Fruit fly (Drosophila melanogaster): ENCODE results near the gene Arl8.

The Arl8 gene

DNA sequence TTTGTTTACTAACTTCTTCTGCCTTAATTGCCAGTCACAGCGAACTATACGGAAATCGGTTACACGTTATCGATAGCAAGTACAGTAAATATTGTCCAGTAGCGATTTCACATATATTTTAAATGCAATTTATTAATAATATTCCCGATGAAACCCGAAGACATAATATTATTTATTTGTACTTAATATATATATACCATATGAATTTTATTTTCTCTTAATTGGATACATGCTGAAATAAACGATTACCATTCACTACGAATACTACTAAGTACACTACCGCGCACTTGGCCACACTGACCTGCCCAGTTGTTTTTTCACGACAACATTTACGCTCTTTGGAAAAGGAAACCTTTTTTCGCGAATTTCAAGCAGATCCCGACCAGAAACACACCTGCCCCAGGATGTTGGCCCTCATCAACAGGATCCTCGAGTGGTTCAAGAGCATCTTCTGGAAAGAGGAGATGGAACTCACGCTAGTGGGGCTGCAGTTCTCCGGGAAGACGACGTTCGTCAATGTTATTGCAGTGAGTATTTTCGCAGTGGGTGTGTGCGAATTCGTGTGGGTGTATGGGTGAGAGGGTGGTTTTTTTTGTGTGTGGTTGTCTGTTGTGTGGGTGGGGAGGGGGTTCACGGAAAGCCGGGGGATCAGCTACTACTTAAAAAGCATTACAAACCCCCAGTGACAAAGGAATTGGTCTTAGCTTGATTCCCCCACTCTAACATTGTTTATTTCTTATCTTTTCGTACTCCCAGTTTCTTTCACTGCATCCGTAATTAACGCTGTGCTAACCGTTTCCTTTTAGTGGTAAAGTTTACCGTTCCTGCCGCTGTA is at the start of gene Arl8, which contains the start of gene CG9667:
Gene Arl8 (plus strand): TSS at position 290 of the 835 bp plus-strand sequence.
Gene CG9667 (minus strand): TSS at position 42 of the 835 bp plus-strand sequence.
- no peak for TF ChIP-seq lola (GFP tag; optimal IDR thresholded peaks at IDR 0.05)
- TF ChIP-seq GATAd (GFP tag; optimal IDR thresholded peaks at IDR 0.05): no peak
- no peak for TF ChIP-seq Rel (GFP tag; optimal IDR thresholded peaks at IDR 0.05)
- peak; percentile 78 for TF ChIP-seq Rel (tag; optimal IDR thresholded peaks at IDR 0.05)
- peak; percentile 79 for TF ChIP-seq brk (GFP tag; optimal IDR thresholded peaks at IDR 0.05)
- peak; percentile 54 for TF ChIP-seq sage (GFP tag; optimal IDR thresholded peaks at IDR 0.05)
- TF ChIP-seq N (GFP tag; optimal IDR thresholded peaks at IDR 0.05): peak; percentile 16
- TF ChIP-seq br (GFP tag; optimal IDR thresholded peaks at IDR 0.05): no peak
- peak; percentile 67 for TF ChIP-seq woc (GFP tag; optimal IDR thresholded peaks at IDR 0.05)
- peak; percentile 47 for TF ChIP-seq psq (GFP tag; optimal IDR thresholded peaks at IDR 0.05)
- TF ChIP-seq pan (optimal IDR thresholded peaks at IDR 0.05): no peak
- TF ChIP-seq foxo (GFP tag; optimal IDR thresholded peaks at IDR 0.05): peak in 1 of 2 experiments; percentile 57
- peak; percentile 1 for TF ChIP-seq CG9705 (GFP tag; optimal IDR thresholded peaks at IDR 0.05)
- no peak for TF ChIP-seq Abd-B (GFP tag; optimal IDR thresholded peaks at IDR 0.05)
- TF ChIP-seq Hr78 (GFP tag; optimal IDR thresholded peaks at IDR 0.05): no peak
- no peak for TF ChIP-seq ey (GFP tag; optimal IDR thresholded peaks at IDR 0.05)
- TF ChIP-seq jim (GFP tag; optimal IDR thresholded peaks at IDR 0.05): no peak
- peak; percentile 34 for TF ChIP-seq OdsH (GFP tag; optimal IDR thresholded peaks at IDR 0.05)
- TF ChIP-seq rgr (GFP tag; optimal IDR thresholded peaks at IDR 0.05): peak; percentile 45
- peak; percentile 53 for TF ChIP-seq dmrt93B (GFP tag; optimal IDR thresholded peaks at IDR 0.05)
- no peak for TF ChIP-seq usp (GFP tag; optimal IDR thresholded peaks at IDR 0.05)
- peak; percentile 43 for TF ChIP-seq fru (GFP tag; optimal IDR thresholded peaks at IDR 0.05)
- peak; percentile 74 for TF ChIP-seq HLH106 (tag; optimal IDR thresholded peaks at IDR 0.05)
- peak; percentile 68 for TF ChIP-seq Sp1 (GFP tag; optimal IDR thresholded peaks at IDR 0.05)
- peak; percentile 58 for TF ChIP-seq h (GFP tag; optimal IDR thresholded peaks at IDR 0.05)
- TF ChIP-seq sv (GFP tag; optimal IDR thresholded peaks at IDR 0.05): no peak
- peak; percentile 51 for TF ChIP-seq Hnf4 (GFP tag; optimal IDR thresholded peaks at IDR 0.05)
- no peak for TF ChIP-seq Mio (GFP tag; optimal IDR thresholded peaks at IDR 0.05)
- no peak for TF ChIP-seq CG32264 (GFP tag; optimal IDR thresholded peaks at IDR 0.05)
- no peak for TF ChIP-seq dsf (GFP tag; optimal IDR thresholded peaks at IDR 0.05; ENCODE audit: borderline replicate concordance)
- TF ChIP-seq dl (GFP tag; optimal IDR thresholded peaks at IDR 0.05; ENCODE audit: insufficient read depth in 1 of 2, partially characterized antibody in 2 of 2): no peak
- no peak for TF ChIP-seq Dif (GFP tag; optimal IDR thresholded peaks at IDR 0.05; ENCODE audit: partially characterized antibody)
- peak; percentile 58 for TF ChIP-seq Myc (optimal IDR thresholded peaks at IDR 0.05)
- no peak for TF ChIP-seq Dfd (GFP tag; optimal IDR thresholded peaks at IDR 0.05)
- no peak for TF ChIP-seq CrebA (GFP tag; optimal IDR thresholded peaks at IDR 0.05; ENCODE audit: borderline replicate concordance)
- TF ChIP-seq Vsx2 (GFP tag; optimal IDR thresholded peaks at IDR 0.05; ENCODE audit: partially characterized antibody): no peak
- TF ChIP-seq Hr83 (GFP tag; optimal IDR thresholded peaks at IDR 0.05; ENCODE audit: poor library complexity, severe bottlenecking): no peak
- peak; percentile 7 for TF ChIP-seq Jra (GFP tag; optimal IDR thresholded peaks at IDR 0.05)
- no peak for TF ChIP-seq tai (GFP tag; optimal IDR thresholded peaks at IDR 0.05)

dm6 chr3R:8086952-8087351 is 39.5 kb upstream of the Arl8 start, which contains the start of gene CG7910:
Gene CG7910, plus strand, starts transcription at chr3R:8087252.
- no peak for TF ChIP-seq CG32264 (GFP tag; optimal IDR thresholded peaks at IDR 0.05)
- TF ChIP-seq rgr (GFP tag; optimal IDR thresholded peaks at IDR 0.05): no peak
- no peak for TF ChIP-seq foxo (GFP tag; optimal IDR thresholded peaks at IDR 0.05)
- TF ChIP-seq Hnf4 (GFP tag; optimal IDR thresholded peaks at IDR 0.05): no peak
- TF ChIP-seq Rel (GFP tag; optimal IDR thresholded peaks at IDR 0.05): no peak
- TF ChIP-seq Rel (tag; optimal IDR thresholded peaks at IDR 0.05): no peak
- TF ChIP-seq sv (GFP tag; optimal IDR thresholded peaks at IDR 0.05): no peak
- TF ChIP-seq Dfd (GFP tag; optimal IDR thresholded peaks at IDR 0.05): no peak
- no peak for TF ChIP-seq N (GFP tag; optimal IDR thresholded peaks at IDR 0.05)
- no peak for TF ChIP-seq Mio (GFP tag; optimal IDR thresholded peaks at IDR 0.05)
- no peak for TF ChIP-seq Dif (GFP tag; optimal IDR thresholded peaks at IDR 0.05; ENCODE audit: partially characterized antibody)
- no peak for TF ChIP-seq Myc (optimal IDR thresholded peaks at IDR 0.05)
- TF ChIP-seq dmrt93B (GFP tag; optimal IDR thresholded peaks at IDR 0.05): no peak
- no peak for TF ChIP-seq Hr83 (GFP tag; optimal IDR thresholded peaks at IDR 0.05; ENCODE audit: poor library complexity, severe bottlenecking)
- TF ChIP-seq Sp1 (GFP tag; optimal IDR thresholded peaks at IDR 0.05): no peak
- no peak for TF ChIP-seq dl (GFP tag; optimal IDR thresholded peaks at IDR 0.05; ENCODE audit: insufficient read depth in 1 of 2, partially characterized antibody in 2 of 2)

All from whole organism, wandering third instar larva.